Fruit fly (Drosophila melanogaster) whole organism, embryonic: ENCODE data around the gene CG3529.

Source experiments
- B-H1 ChIP-seq: fragments of 200-800 bp; sonication (Bioruptor generic); IDR thresholded peaks from 3 replicates; pipeline ENCODE4 v1.3.6; 2022; ENCODE audit warnings: missing biosample characterization, missing genetic modification characterization
- BEAF-32 ChIP-seq: fragments of 200-800 bp; sonication (Bioruptor generic); optimal IDR thresholded peaks from 3 replicates; lab custom pipeline; 2017; ENCODE audit warnings: missing biosample characterization, missing genetic modification characterization, mild to moderate bottlenecking, moderate library complexity, missing genetic modification reagents
- C15 ChIP-seq: fragments of 200-800 bp; sonication (Bioruptor generic); IDR thresholded peaks from 3 replicates; pipeline ENCODE4 v1.3.6; 2022; ENCODE audit warnings: missing biosample characterization, missing genetic modification characterization
- CG12071 ChIP-seq: fragments of 200-800 bp; sonication (Bioruptor generic); optimal IDR thresholded peaks from 3 replicates; lab custom pipeline; 2018; ENCODE audit warnings: missing biosample characterization, mild to moderate bottlenecking, missing genetic modification characterization
- CG14050 ChIP-seq: fragments of 200-800 bp; sonication (Bioruptor generic); IDR thresholded peaks from 3 replicates; pipeline ENCODE4 v1.3.6; 2022; ENCODE audit warnings: missing biosample characterization, missing genetic modification characterization
- CG17361 ChIP-seq: fragments of 200-800 bp; sonication (Bioruptor generic); IDR thresholded peaks from 3 replicates; pipeline ENCODE4 v1.3.6; 2022; ENCODE audit warnings: missing biosample characterization, missing genetic modification characterization
- CG32532 ChIP-seq: fragments of 200-800 bp; sonication (Bioruptor generic); IDR thresholded peaks from 2 replicates; pipeline ENCODE4 v1.3.6; 2022; ENCODE audit warnings: missing biosample characterization, missing genetic modification characterization
- CG34224 ChIP-seq: fragments of 200-800 bp; sonication (Bioruptor generic); IDR thresholded peaks from 3 replicates; pipeline ENCODE4 v1.3.6; 2022; ENCODE audit warnings: missing biosample characterization, missing genetic modification characterization; ENCODE audit not compliant: partially characterized antibody
- CG8089 ChIP-seq: fragments of 200-800 bp; sonication (Bioruptor generic); optimal IDR thresholded peaks from 3 replicates; lab custom pipeline; 2016; ENCODE audit warnings: missing biosample characterization, missing genetic modification characterization
- CG8765 ChIP-seq: fragments of 200-800 bp; sonication (Bioruptor generic); IDR thresholded peaks from 2 replicates; pipeline ENCODE4 v1.3.6; 2022; ENCODE audit warnings: missing biosample characterization, missing genetic modification characterization
- CoRest ChIP-seq: fragments of 200-800 bp; sonication (Bioruptor generic); optimal IDR thresholded peaks from 3 replicates; lab custom pipeline; 2018; ENCODE audit warnings: missing biosample characterization, mild to moderate bottlenecking, missing genetic modification characterization, moderate library complexity
- Dad ChIP-seq: fragments of 200-800 bp; sonication (Bioruptor generic); optimal IDR thresholded peaks from 3 replicates; lab custom pipeline; 2016; ENCODE audit warnings: missing biosample characterization, missing genetic modification characterization
- Dll ChIP-seq: fragments of 200-800 bp; sonication (Bioruptor generic); IDR thresholded peaks from 4 replicates; pipeline ENCODE4 v1.3.6; 2022; ENCODE audit warnings: missing biosample characterization, missing genetic modification characterization; ENCODE audit not compliant: partially characterized antibody
- HLH4C ChIP-seq: fragments of 200-800 bp; sonication (Bioruptor generic); IDR thresholded peaks from 3 replicates; pipeline ENCODE4 v1.3.6; 2022; ENCODE audit warnings: missing biosample characterization, missing genetic modification characterization; ENCODE audit not compliant: partially characterized antibody
- Hand ChIP-seq: fragments of 200-800 bp; sonication (Bioruptor generic); optimal IDR thresholded peaks from 2 replicates; lab custom pipeline; 2017; ENCODE audit warnings: mild to moderate bottlenecking, missing biosample characterization, missing genetic modification reagents, missing genetic modification characterization
- Hmx ChIP-seq: fragments of 200-800 bp; sonication (Bioruptor generic); optimal IDR thresholded peaks from 2 replicates; lab custom pipeline; 2016; ENCODE audit warnings: missing biosample characterization, missing genetic modification characterization
- Lhr ChIP-seq: fragments of 200-800 bp; sonication (Bioruptor generic); optimal IDR thresholded peaks from 3 replicates; lab custom pipeline; 2017; ENCODE audit warnings: mild to moderate bottlenecking, missing biosample characterization, missing genetic modification reagents, missing genetic modification characterization
- NfI ChIP-seq: fragments of 200-800 bp; sonication (Bioruptor generic); optimal IDR thresholded peaks from 3 replicates; lab custom pipeline; 2018; ENCODE audit warnings: missing biosample characterization, mild to moderate bottlenecking, missing genetic modification characterization, moderate library complexity
- Ptx1 ChIP-seq: fragments of 200-800 bp; sonication (Bioruptor generic); IDR thresholded peaks from 2 replicates; pipeline ENCODE4 v1.3.6; 2022; ENCODE audit warnings: missing biosample characterization, missing genetic modification characterization
- Side ChIP-seq: fragments of 200-800 bp; sonication (Bioruptor generic); optimal IDR thresholded peaks from 2 replicates; lab custom pipeline; 2016; ENCODE audit warnings: missing biosample characterization, missing genetic modification characterization
- Sin3A ChIP-seq: fragments of >200 bp; optimal IDR thresholded peaks from 2 replicates; lab custom pipeline; 2018
- ase ChIP-seq: fragments of 200-800 bp; sonication (Bioruptor generic); IDR thresholded peaks from 3 replicates; pipeline ENCODE4 v1.3.6; 2022; ENCODE audit warnings: missing biosample characterization, missing genetic modification characterization
- ash1 ChIP-seq: fragments of 200-800 bp; sonication (Bioruptor generic); optimal IDR thresholded peaks from 2 replicates; lab custom pipeline; 2018; ENCODE audit warnings: missing biosample characterization, mild to moderate bottlenecking, missing genetic modification characterization
- crp ChIP-seq, 2 experiments: fragments of 200-800 bp; sonication (Bioruptor generic); optimal IDR thresholded peaks; 2 replicates in 1 of 2; 3 replicates in 1 of 2; lab custom pipeline; 2017; ENCODE audit warnings: missing biosample characterization in 2 of 2, missing genetic modification characterization in 2 of 2, mild to moderate bottlenecking in 1 of 2, moderate library complexity in 1 of 2
- da ChIP-seq: fragments of 200-800 bp; sonication (Bioruptor generic); optimal IDR thresholded peaks from 2 replicates; lab custom pipeline; 2016; ENCODE audit warnings: missing biosample characterization, missing genetic modification characterization
- disco-r ChIP-seq: fragments of 200-800 bp; sonication (Bioruptor generic); optimal IDR thresholded peaks from 2 replicates; lab custom pipeline; 2016; ENCODE audit warnings: missing biosample characterization, missing genetic modification characterization
- dmrt99B ChIP-seq: fragments of 200-800 bp; sonication (Bioruptor generic); optimal IDR thresholded peaks from 2 replicates; lab custom pipeline; 2018; ENCODE audit warnings: missing biosample characterization, mild to moderate bottlenecking, missing genetic modification characterization, moderate library complexity
- dpn ChIP-seq, 2 experiments: fragments of 200-800 bp; sonication (Bioruptor generic); optimal IDR thresholded peaks; 3 replicates each; lab custom pipeline; 2016; ENCODE audit warnings: missing biosample characterization in 2 of 2, missing genetic modification characterization in 2 of 2
- en ChIP-seq: fragments of 200-800 bp; sonication (Bioruptor generic); optimal IDR thresholded peaks from 2 replicates; lab custom pipeline; 2016; ENCODE audit warnings: missing biosample characterization, missing genetic modification characterization
- esg ChIP-seq: fragments of 200-800 bp; sonication (Bioruptor generic); conservative IDR thresholded peaks from 2 replicates; pipeline ENCODE4 v1.3.6; 2022; ENCODE audit warnings: missing biosample characterization, missing genetic modification characterization
- ewg ChIP-seq: fragments of 200-800 bp; sonication (Bioruptor generic); optimal IDR thresholded peaks from 3 replicates; lab custom pipeline; 2017; ENCODE audit warnings: mild to moderate bottlenecking, missing biosample characterization, missing genetic modification reagents, missing genetic modification characterization
- exex ChIP-seq: fragments of 200-800 bp; sonication (Bioruptor generic); optimal IDR thresholded peaks from 4 replicates; lab custom pipeline; 2018; ENCODE audit warnings: missing biosample characterization, mild to moderate bottlenecking, missing genetic modification characterization, moderate library complexity
- fd3F ChIP-seq: fragments of 200-800 bp; sonication (Bioruptor generic); optimal IDR thresholded peaks from 2 replicates; lab custom pipeline; 2018; ENCODE audit warnings: missing biosample characterization, mild to moderate bottlenecking, missing genetic modification characterization, moderate library complexity
- gcm ChIP-seq: fragments of 200-800 bp; sonication (Bioruptor generic); optimal IDR thresholded peaks from 2 replicates; lab custom pipeline; 2019; ENCODE audit warnings: missing biosample characterization, mild to moderate bottlenecking, missing genetic modification characterization, moderate library complexity
- her ChIP-seq: fragments of 200-800 bp; sonication (Bioruptor generic); optimal IDR thresholded peaks from 2 replicates; lab custom pipeline; 2016; ENCODE audit warnings: missing biosample characterization, missing genetic modification characterization
- hkb ChIP-seq, 2 experiments: fragments of 200-800 bp in 1 of 2; fragments of >200 bp in 1 of 2; sonication (Bioruptor generic) in 1 of 2; IDR thresholded peaks in 1 of 2; optimal IDR thresholded peaks in 1 of 2; 2 replicates each; pipeline versions ENCODE4 v1.3.6 to Lab custom; 2017 to 2022; ENCODE audit warnings: missing biosample characterization in 1 of 2, missing genetic modification characterization in 1 of 2
- hth ChIP-seq: fragments of >200 bp; optimal IDR thresholded peaks from 2 replicates; lab custom pipeline; 2017; ENCODE audit warnings: inconsistent platforms
- insv ChIP-seq, 2 experiments: fragments of 200-800 bp; sonication (Bioruptor generic); optimal IDR thresholded peaks; 3 replicates each; lab custom pipeline; 2016 to 2018; ENCODE audit warnings: missing biosample characterization in 2 of 2, missing genetic modification characterization in 2 of 2
- lola ChIP-seq, 3 experiments: fragments of >200 bp in 2 of 3; fragments of 200-800 bp in 1 of 3; sonication (Bioruptor generic) in 1 of 3; optimal IDR thresholded peaks; 2 replicates each; lab custom pipeline; 2017 to 2019; ENCODE audit warnings: missing biosample characterization in 3 of 3, missing genetic modification characterization in 3 of 3, mild to moderate bottlenecking in 1 of 3, moderate library complexity in 1 of 3
- pan ChIP-seq, 4 experiments: fragments of >200 bp in 3 of 4; fragments of 200-800 bp in 1 of 4; sonication (Bioruptor generic) in 1 of 4; optimal IDR thresholded peaks in 3 of 4; IDR thresholded peaks in 1 of 4; 2 replicates each; pipeline versions ENCODE4 v1.3.6 to Lab custom; 2017 to 2022; ENCODE audit warnings: missing biosample characterization in 2 of 4, missing genetic modification characterization in 2 of 4, mixed read lengths in 1 of 4
- pho ChIP-seq: fragments of 200-800 bp; sonication (Bioruptor generic); optimal IDR thresholded peaks from 2 replicates; lab custom pipeline; 2016; ENCODE audit warnings: missing biosample characterization, missing genetic modification characterization
- ranshi ChIP-seq: fragments of 200-800 bp; sonication (Bioruptor generic); IDR thresholded peaks from 2 replicates; pipeline ENCODE4 v1.3.6; 2022; ENCODE audit warnings: missing biosample characterization, missing genetic modification characterization
- row ChIP-seq: fragments of 200-800 bp; sonication (Bioruptor generic); IDR thresholded peaks from 3 replicates; pipeline ENCODE4 v1.3.6; 2022; ENCODE audit warnings: missing biosample characterization, missing genetic modification characterization
- sima ChIP-seq: fragments of 200-800 bp; sonication (Bioruptor generic); optimal IDR thresholded peaks from 2 replicates; lab custom pipeline; 2016; ENCODE audit warnings: missing biosample characterization, missing genetic modification characterization
- stwl ChIP-seq: fragments of 200-800 bp; sonication (Bioruptor generic); optimal IDR thresholded peaks from 3 replicates; lab custom pipeline; 2018; ENCODE audit warnings: missing biosample characterization, mild to moderate bottlenecking, missing genetic modification characterization, moderate library complexity
- trem ChIP-seq: fragments of 200-800 bp; optimal IDR thresholded peaks from 3 replicates; lab custom pipeline; 2019; ENCODE audit warnings: missing biosample characterization, mild to moderate bottlenecking, missing genetic modification characterization, moderate library complexity
- twi ChIP-seq: fragments of 200-800 bp; optimal IDR thresholded peaks from 2 replicates; lab custom pipeline; 2019; ENCODE audit warnings: missing biosample characterization, mild to moderate bottlenecking, missing genetic modification characterization, moderate library complexity
- yki ChIP-seq: fragments of >200 bp; optimal IDR thresholded peaks from 3 replicates; lab custom pipeline; 2018

CG3529 gene

DNA sequence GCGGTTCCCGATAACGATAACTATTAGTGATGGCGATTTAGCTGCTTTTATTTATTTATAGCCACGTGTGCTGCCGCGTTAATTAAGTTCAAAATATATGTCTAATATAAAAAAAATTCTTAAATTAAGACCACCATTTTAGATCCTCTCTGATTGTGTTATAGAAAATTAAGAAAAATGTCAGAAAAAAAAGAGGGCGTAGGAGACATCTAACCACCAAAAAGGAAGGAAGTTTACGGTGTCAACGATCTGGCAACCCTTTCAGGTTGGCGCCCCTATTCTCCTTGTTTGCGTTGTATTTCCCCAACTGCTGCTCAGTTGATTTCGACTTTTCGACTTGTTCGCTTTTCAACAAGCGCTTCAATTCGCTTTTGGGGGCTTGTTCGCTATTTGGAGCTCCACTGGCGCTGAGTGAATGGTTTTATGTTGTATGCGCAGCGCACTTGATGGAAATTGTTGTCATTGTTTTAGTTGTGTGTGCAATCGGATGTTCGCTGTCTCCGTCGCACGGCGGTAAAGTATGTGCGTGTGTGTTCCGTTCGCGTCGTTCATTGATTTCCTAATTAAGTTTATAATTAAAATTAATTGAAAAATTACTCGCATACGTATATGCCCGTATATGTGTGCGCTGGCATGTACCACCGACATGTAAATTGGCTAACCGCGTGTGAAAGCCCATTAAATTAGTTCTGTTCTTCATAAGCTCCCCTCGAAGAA lies 14.3 kb downstream of the CG3529 start, which contains the start of the genes CG3434 and CG44838 (continued):
- TF ChIP-seq CG8765 (GFP tag; lab: Robert Waterston, UW) (peak; percentile 64), her (no peak), lola (GFP tag; optimal IDR thresholded peaks at IDR 0.05; lab: Kevin White, UChicago) (peak in 1 of 3 experiments; percentile 79), Sin3A (lab: Kevin White, UChicago) (peak; percentile 2), Hmx (GFP tag; lab: Kevin White, UChicago) (peak; percentile 26), gcm (GFP tag; lab: Kevin White, UChicago) (peak; percentile 89), row (GFP tag; lab: Robert Waterston, UW) (peak; percentile 94), fd3F (GFP tag; lab: Kevin White, UChicago) (peak; percentile 68), HLH4C (peak; percentile 44; the same call in 1 of the 3 replicates), CG17361 (GFP tag; lab: Robert Waterston, UW) (peak; percentile 86), Hand (peak; percentile 66), BEAF-32 (GFP tag; lab: Kevin White, UChicago) (peak; percentile 38), pan (optimal IDR thresholded peaks at IDR 0.05; lab: Kevin White, UChicago) (no peak), pan (GFP tag; optimal IDR thresholded peaks at IDR 0.05 in 1 of 2, IDR thresholded peaks at IDR 0.05 in 1 of 2) (peak in 1 of 2 experiments; percentile 66), CG8089 (GFP tag; lab: Kevin White, UChicago) (no peak), Lhr (GFP tag; lab: Kevin White, UChicago) (peak; percentile 70), insv (GFP tag; optimal IDR thresholded peaks at IDR 0.05; lab: Kevin White, UChicago) (peak in 1 of 2 experiments; percentile 61), ranshi (peak; percentile 64), C15 (GFP tag; lab: Robert Waterston, UW) (peak; percentile 52; the same call in 1 of the 3 replicates), da (no peak), pho (GFP tag; lab: Kevin White, UChicago) (peak; percentile 82), CG32532 (GFP tag; lab: Robert Waterston, UW) (peak; percentile 81), twi (peak; percentile 61), CG34224 (0 out of 3 replicates have a peak, but pooled peaks have one; percentile 34), crp (GFP tag; optimal IDR thresholded peaks at IDR 0.05; lab: Kevin White, UChicago) (peak in 1 of 2 experiments; percentile 55), en (no peak), exex (tag; lab: Kevin White, UChicago) (peak; percentile 45), NfI (peak; percentile 72), hkb (optimal IDR thresholded peaks at IDR 0.05; lab: Kevin White, UChicago) (no peak), hkb (GFP tag; IDR thresholded peaks at IDR 0.05; lab: Robert Waterston, UW) (peak; percentile 80), hth (lab: Kevin White, UChicago) (no peak), Dad (GFP tag; lab: Kevin White, UChicago) (peak; percentile 71), Side (GFP tag; lab: Kevin White, UChicago) (peak; percentile 65), sima (GFP tag; lab: Kevin White, UChicago) (peak; percentile 29), ewg (GFP tag; lab: Kevin White, UChicago) (peak; percentile 69), dpn (GFP tag; optimal IDR thresholded peaks at IDR 0.05; lab: Kevin White, UChicago) (peak; percentile 74 to 84), Dll (GFP tag; lab: Robert Waterston, UW) (peak; percentile 21; the same call in 1 of the 4 replicates), ase (GFP tag; lab: Robert Waterston, UW) (peak; percentile 73), yki (lab: Kevin White, UChicago) (no peak), esg (peak; percentile 65), dmrt99B (tag; lab: Kevin White, UChicago) (peak; percentile 74), CG14050 (GFP tag; lab: Robert Waterston, UW) (peak; percentile 60), CoRest (peak; percentile 88), disco-r (GFP tag; lab: Kevin White, UChicago) (no peak), B-H1 (GFP tag; lab: Robert Waterston, UW) (peak; percentile 69), CG12071 (peak; percentile 18), ash1 (GFP tag; lab: Kevin White, UChicago) (no peak), trem (tag; lab: Kevin White, UChicago) (peak; percentile 84), stwl (peak; percentile 75), Ptx1 (GFP tag; lab: Robert Waterston, UW) (peak; percentile 80)
